Fruit fly (Drosophila melanogaster) S2 (cell line): ENCODE measurements around the gene X11L.

Experiments used
- CG8478 ChIP-seq: fragments of >200 bp; optimal IDR thresholded peaks from 2 replicates; lab custom pipeline; 2018
- CTCF ChIP-seq, 2 experiments: fragments of >200 bp; optimal IDR thresholded peaks; 2 replicates each; lab custom pipeline; 2018

- no peak for TF ChIP-seq CG8478 (lab: Kevin White, UChicago)
- peak in 1 of 2 experiments; percentile 10 for TF ChIP-seq CTCF (optimal IDR thresholded peaks at IDR 0.05; lab: Kevin White, UChicago)
Measured at dm6 chrX:17651998-17652738, 52.8 kb downstream of the X11L start, which contains the start of gene RhoGAPp190.
